Worm (Caenorhabditis elegans): Measurements from ENCODE around the gene clec-70.

clec-70 gene

ce11 chrIV:3941658-3942328, 9.3 kb downstream of the clec-70 start, which contains the start of gene clec-174:
clec-174 (minus strand) TSS chrIV:3941708.
- TF ChIP-seq cnd-1 (tag; optimal IDR thresholded peaks at IDR 0.05): no peak
- TF ChIP-seq flh-1 (GFP tag; optimal IDR thresholded peaks at IDR 0.05): no peak
- TF ChIP-seq zip-8 (tag; optimal IDR thresholded peaks at IDR 0.05): no peak
- no peak for TF ChIP-seq bed-3 (GFP tag; optimal IDR thresholded peaks at IDR 0.05)
- no peak for TF ChIP-seq lin-13 (tag; optimal IDR thresholded peaks at IDR 0.05)
- TF ChIP-seq sem-2 (GFP tag; optimal IDR thresholded peaks at IDR 0.05): no peak
- TF ChIP-seq pha-4 (tag; optimal IDR thresholded peaks at IDR 0.05): no peak
- no peak for TF ChIP-seq snpc-4 (tag; optimal IDR thresholded peaks at IDR 0.05)
- TF ChIP-seq tbx-8 (GFP tag; optimal IDR thresholded peaks at IDR 0.05): no peak
- no peak for TF ChIP-seq unc-62 (GFP tag; optimal IDR thresholded peaks at IDR 0.05)
- TF ChIP-seq ztf-11 (tag; optimal IDR thresholded peaks at IDR 0.05): no peak
- no peak for TF ChIP-seq lsy-2 (tag; optimal IDR thresholded peaks at IDR 0.05)
- no peak for TF ChIP-seq mls-2 (tag; optimal IDR thresholded peaks at IDR 0.05)
- TF ChIP-seq drap-1 (GFP tag; optimal IDR thresholded peaks at IDR 0.05): no peak
- TF ChIP-seq mep-1 (tag; optimal IDR thresholded peaks at IDR 0.05): no peak
- TF ChIP-seq nhr-12 (tag; optimal IDR thresholded peaks at IDR 0.05): no peak

- TF ChIP-seq mls-2 (tag; optimal IDR thresholded peaks at IDR 0.05): no peak
- TF ChIP-seq unc-39 (tag; optimal IDR thresholded peaks at IDR 0.05): no peak
- no peak for TF ChIP-seq mep-1 (tag; optimal IDR thresholded peaks at IDR 0.05)
- TF ChIP-seq lsy-2 (tag; optimal IDR thresholded peaks at IDR 0.05): no peak
- TF ChIP-seq ceh-83 (GFP tag; optimal IDR thresholded peaks at IDR 0.05): no peak
- TF ChIP-seq elt-3 (tag; optimal IDR thresholded peaks at IDR 0.05): no peak
Measured at ce11 chrIV:3943003-3943402, 10.5 kb downstream of the clec-70 start, which contains the start of gene Y46C8AL.11. Y46C8AL.11 (plus strand) TSS chrIV:3943303.

ce11 chrIV:3944459-3944858, 12.0 kb downstream of the clec-70 start, which contains the start of gene clec-72:
clec-72 (plus strand) TSS chrIV:3944816.
- no peak for TF ChIP-seq cnd-1 (tag; optimal IDR thresholded peaks at IDR 0.05)
- TF ChIP-seq ztf-11 (tag; optimal IDR thresholded peaks at IDR 0.05): no peak
- TF ChIP-seq blmp-1 (tag; optimal IDR thresholded peaks at IDR 0.05): no peak
- no peak for TF ChIP-seq ham-2 (GFP tag; optimal IDR thresholded peaks at IDR 0.05)

ce11 chrIV:3956095-3956494, 23.6 kb downstream of the clec-70 start, which contains the start of gene clec-73:
clec-73 (minus strand) TSS chrIV:3956195.
- TF ChIP-seq drap-1 (GFP tag; optimal IDR thresholded peaks at IDR 0.05): no peak
- no peak for TF ChIP-seq mab-5 (tag; optimal IDR thresholded peaks at IDR 0.05)
- TF ChIP-seq ham-2 (GFP tag; optimal IDR thresholded peaks at IDR 0.05): no peak
- no peak for TF ChIP-seq elt-3 (tag; optimal IDR thresholded peaks at IDR 0.05)
- TF ChIP-seq ceh-39 (tag; optimal IDR thresholded peaks at IDR 0.05): no peak
- no peak for TF ChIP-seq lin-13 (tag; optimal IDR thresholded peaks at IDR 0.05)
- TF ChIP-seq cnd-1 (tag; optimal IDR thresholded peaks at IDR 0.05): no peak
- TF ChIP-seq unc-39 (tag; optimal IDR thresholded peaks at IDR 0.05): no peak

ce11 chrIV:3956705-3957104, 24.2 kb downstream of the clec-70 start, which contains the start of gene clec-74:
clec-74 (plus strand) TSS chrIV:3957005.
- TF ChIP-seq mab-5 (tag; optimal IDR thresholded peaks at IDR 0.05): no peak
- no peak for TF ChIP-seq ces-1 (GFP tag; optimal IDR thresholded peaks at IDR 0.05)
- TF ChIP-seq nhr-2 (tag; optimal IDR thresholded peaks at IDR 0.05): no peak
- TF ChIP-seq hlh-1 (tag; optimal IDR thresholded peaks at IDR 0.05): no peak
- no peak for TF ChIP-seq nhr-28 (tag; optimal IDR thresholded peaks at IDR 0.05)
- TF ChIP-seq ztf-11 (tag; optimal IDR thresholded peaks at IDR 0.05): no peak
- no peak for TF ChIP-seq flh-1 (GFP tag; optimal IDR thresholded peaks at IDR 0.05)
- no peak for TF ChIP-seq nhr-12 (tag; optimal IDR thresholded peaks at IDR 0.05)
- no peak for TF ChIP-seq elt-3 (tag; optimal IDR thresholded peaks at IDR 0.05)
- TF ChIP-seq unc-62 (GFP tag; optimal IDR thresholded peaks at IDR 0.05): no peak
- TF ChIP-seq zip-8 (tag; optimal IDR thresholded peaks at IDR 0.05): no peak
- no peak for TF ChIP-seq pha-4 (tag; optimal IDR thresholded peaks at IDR 0.05)
- TF ChIP-seq blmp-1 (tag; optimal IDR thresholded peaks at IDR 0.05): no peak
- no peak for TF ChIP-seq sptf-1 (tag; optimal IDR thresholded peaks at IDR 0.05)
- no peak for TF ChIP-seq mep-1 (tag; optimal IDR thresholded peaks at IDR 0.05)
- TF ChIP-seq drap-1 (GFP tag; optimal IDR thresholded peaks at IDR 0.05): no peak
- TF ChIP-seq ceh-39 (tag; optimal IDR thresholded peaks at IDR 0.05): no peak
- no peak for TF ChIP-seq sem-2 (GFP tag; optimal IDR thresholded peaks at IDR 0.05)

- no peak for TF ChIP-seq tbx-8 (GFP tag; optimal IDR thresholded peaks at IDR 0.05)
- TF ChIP-seq blmp-1 (tag; optimal IDR thresholded peaks at IDR 0.05): no peak
- no peak for TF ChIP-seq ztf-11 (tag; optimal IDR thresholded peaks at IDR 0.05)
- TF ChIP-seq lsy-2 (tag; optimal IDR thresholded peaks at IDR 0.05): no peak
- no peak for TF ChIP-seq pha-4 (tag; optimal IDR thresholded peaks at IDR 0.05)
- TF ChIP-seq nhr-2 (tag; optimal IDR thresholded peaks at IDR 0.05): no peak
Measured at ce11 chrIV:3960396-3960795, 27.9 kb downstream of the clec-70 start, which contains the start of gene clec-75. clec-75 (plus strand) TSS chrIV:3960734.

Data from whole organism, mixed stage, embryonic.